Worm (Caenorhabditis elegans) whole organism, L1 larva: ENCODE data around the gene K11H12.10.

ENCODE experiments used
- dpl-1 ChIP-seq, 3 experiments: fragments of 150-350 bp in 2 of 3; sonication (generic microtip) in 1 of 3; optimal IDR thresholded peaks; 2 replicates each; lab custom pipeline; 2014 to 2017; ENCODE audit warnings: missing biosample characterization in 3 of 3, missing genetic modification characterization in 3 of 3, missing genetic modification reagents in 3 of 3
- fkh-4 ChIP-seq: sonication (generic microtip); optimal IDR thresholded peaks from 2 replicates; lab custom pipeline; 2016; ENCODE audit warnings: missing compliant biosample characterization, missing genetic modification characterization, borderline replicate concordance
- fos-1 ChIP-seq: fragments of 150-350 bp; optimal IDR thresholded peaks from 2 replicates; lab custom pipeline; 2014; ENCODE audit warnings: missing biosample characterization, missing genetic modification characterization
- jun-1 ChIP-seq: fragments of 150-350 bp; optimal IDR thresholded peaks from 2 replicates; lab custom pipeline; 2014; ENCODE audit warnings: missing biosample characterization, missing genetic modification reagents, missing genetic modification characterization
- lin-13 ChIP-seq: fragments of 150-350 bp; optimal IDR thresholded peaks from 2 replicates; lab custom pipeline; 2014; ENCODE audit warnings: missing biosample characterization, missing genetic modification reagents, missing genetic modification characterization
- lin-35 ChIP-seq, 2 experiments: fragments of 150-350 bp; optimal IDR thresholded peaks; 2 replicates each; lab custom pipeline; 2014; ENCODE audit warnings: missing biosample characterization in 2 of 2, missing genetic modification characterization in 2 of 2, missing genetic modification reagents in 2 of 2
- lin-39 ChIP-seq: fragments of 150-350 bp; optimal IDR thresholded peaks from 2 replicates; lab custom pipeline; 2014; ENCODE audit warnings: missing biosample characterization, missing genetic modification reagents, missing genetic modification characterization
- nhr-12 ChIP-seq: sonication (generic microtip); optimal IDR thresholded peaks from 2 replicates; lab custom pipeline; 2017; ENCODE audit warnings: missing biosample characterization, missing genetic modification characterization
- skn-1 ChIP-seq: fragments of 150-350 bp; optimal IDR thresholded peaks from 2 replicates; lab custom pipeline; 2014; ENCODE audit warnings: missing biosample characterization, missing genetic modification characterization
- snpc-4 ChIP-seq: fragments of 150-350 bp; optimal IDR thresholded peaks from 2 replicates; lab custom pipeline; 2014; ENCODE audit warnings: missing biosample characterization, missing genetic modification characterization
- sox-4 ChIP-seq: sonication (generic microtip); optimal IDR thresholded peaks from 2 replicates; lab custom pipeline; 2016; ENCODE audit warnings: missing genetic modification characterization, missing compliant biosample characterization
- unc-62 ChIP-seq: fragments of 150-350 bp; optimal IDR thresholded peaks from 2 replicates; lab custom pipeline; 2014; ENCODE audit warnings: missing biosample characterization, missing genetic modification reagents, missing genetic modification characterization
- ztf-11 ChIP-seq, 2 experiments: sonication (generic microtip); optimal IDR thresholded peaks; 2 replicates each; lab custom pipeline; 2016 to 2017; ENCODE audit warnings: missing genetic modification characterization in 2 of 2, missing biosample characterization in 1 of 2, missing compliant biosample characterization in 1 of 2
- ztf-4 ChIP-seq: fragments of 150-350 bp; optimal IDR thresholded peaks from 2 replicates; lab custom pipeline; 2014; ENCODE audit warnings: missing biosample characterization, missing genetic modification characterization

- TF ChIP-seq fos-1 (tag; lab: Kevin White, UChicago), result no peak
- TF ChIP-seq lin-13 (GFP tag; lab: Kevin White, UChicago), result no peak
- no peak for TF ChIP-seq unc-62
- no peak for TF ChIP-seq ztf-4 (tag; lab: Kevin White, UChicago)
- no peak for TF ChIP-seq skn-1
- no peak for TF ChIP-seq lin-39 (tag; lab: Kevin White, UChicago)
- no peak for TF ChIP-seq nhr-12 (tag; lab: Kevin White, UChicago)
- no peak for TF ChIP-seq fkh-4 (tag; lab: Kevin White, UChicago)
- no peak for TF ChIP-seq lin-35 (GFP tag; optimal IDR thresholded peaks at IDR 0.05; lab: Kevin White, UChicago)
- TF ChIP-seq ztf-11 (tag; optimal IDR thresholded peaks at IDR 0.05; lab: Kevin White, UChicago), result no peak
- no peak for TF ChIP-seq snpc-4 (tag; lab: Kevin White, UChicago)
- no peak for TF ChIP-seq jun-1
- TF ChIP-seq sox-4 (tag; lab: Kevin White, UChicago), result no peak
- no peak for TF ChIP-seq dpl-1 (GFP tag; optimal IDR thresholded peaks at IDR 0.05; lab: Kevin White, UChicago)
Observed at ce11 chrIV:707635-708034, 31.8 kb downstream of the K11H12.10 start, which contains the start of gene cutl-26.
